Worm (Caenorhabditis elegans): Measurements from ENCODE around the gene phf-30.
"Not testable (repeated sequence)": the region's sequence is repeated elsewhere in the genome, so short reads cannot be mapped to it uniquely, and the experiment has no call there.

The phf-30 gene

DNA sequence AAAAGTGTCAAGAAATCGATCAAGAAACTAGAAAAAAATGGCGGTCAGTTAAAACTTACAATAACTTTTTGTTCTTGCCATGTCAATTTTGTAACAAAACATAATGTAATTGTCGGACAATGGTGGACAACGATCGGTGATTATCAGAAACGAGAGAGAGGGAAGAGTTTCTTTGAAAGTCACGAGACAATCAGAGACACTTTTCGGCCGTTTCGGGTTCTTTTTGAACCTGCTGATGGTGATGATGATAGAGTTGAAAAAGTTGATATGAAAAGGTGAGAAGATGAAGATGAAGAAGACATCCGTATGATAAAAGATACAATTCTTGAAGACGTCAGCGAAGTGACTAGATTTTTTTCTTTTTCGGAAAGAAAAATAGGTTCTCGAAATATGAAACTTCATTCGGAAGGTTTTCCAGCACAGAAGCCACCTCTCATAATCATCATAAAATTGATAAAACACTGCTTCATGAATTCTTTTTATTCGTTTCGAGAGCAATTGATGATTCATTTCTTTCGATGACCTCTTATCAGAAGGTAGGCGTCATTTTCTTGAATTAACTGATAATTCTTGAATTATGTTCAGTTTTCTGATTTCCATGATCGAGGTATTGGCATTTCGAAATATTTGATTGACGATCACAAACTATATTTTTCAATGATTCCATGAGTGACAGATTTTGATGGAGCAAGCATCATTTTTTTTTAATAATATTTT lies 41.9 kb upstream of the phf-30 start (continued):
- TF ChIP-seq zfp-3 (GFP tag; conservative IDR thresholded peaks at IDR 0.05) (no peak), F26F4.8 (GFP tag; conservative IDR thresholded peaks at IDR 0.05) (no peak), lin-15B (tag; optimal IDR thresholded peaks at IDR 0.05) (no peak), unc-62 (GFP tag; optimal IDR thresholded peaks at IDR 0.05 in 1 of 2) (peak in 1 of 2 experiments; percentile 75), unc-62 (tag; optimal IDR thresholded peaks at IDR 0.05) (no peak), tra-1 (GFP tag; IDR thresholded peaks at IDR 0.05) (0 out of 2 replicates have a peak, but pooled peaks have one; percentile 8), ceh-20 (GFP tag; IDR thresholded peaks at IDR 0.05) (no peak), lsy-2 (tag; optimal IDR thresholded peaks at IDR 0.05) (no peak), hlh-30 (tag; optimal IDR thresholded peaks at IDR 0.05; ENCODE audit: insufficient read depth) (peak; percentile 67), nhr-11 (tag; optimal IDR thresholded peaks at IDR 0.05) (no peak), aly-2 (tag; optimal IDR thresholded peaks at IDR 0.05) (no peak), skn-1 (tag; optimal IDR thresholded peaks at IDR 0.05) (no peak), daf-16 (GFP tag; optimal IDR thresholded peaks at IDR 0.05) (no peak), daf-16 (tag; optimal IDR thresholded peaks at IDR 0.05) (peak; percentile 4), cey-2 (tag; optimal IDR thresholded peaks at IDR 0.05; ENCODE audit: borderline replicate concordance, insufficient read depth) (peak; percentile 29), unc-39 (tag; optimal IDR thresholded peaks at IDR 0.05) (no peak), mxl-2 (GFP tag; conservative IDR thresholded peaks at IDR 0.05) (no peak), mxl-3 (GFP tag; optimal IDR thresholded peaks at IDR 0.05) (no peak), duxl-1 (tag; optimal IDR thresholded peaks at IDR 0.05; ENCODE audit: poor library complexity) (no peak), Y5F2A.4 (GFP tag; optimal IDR thresholded peaks at IDR 0.05) (no peak)

DNA sequence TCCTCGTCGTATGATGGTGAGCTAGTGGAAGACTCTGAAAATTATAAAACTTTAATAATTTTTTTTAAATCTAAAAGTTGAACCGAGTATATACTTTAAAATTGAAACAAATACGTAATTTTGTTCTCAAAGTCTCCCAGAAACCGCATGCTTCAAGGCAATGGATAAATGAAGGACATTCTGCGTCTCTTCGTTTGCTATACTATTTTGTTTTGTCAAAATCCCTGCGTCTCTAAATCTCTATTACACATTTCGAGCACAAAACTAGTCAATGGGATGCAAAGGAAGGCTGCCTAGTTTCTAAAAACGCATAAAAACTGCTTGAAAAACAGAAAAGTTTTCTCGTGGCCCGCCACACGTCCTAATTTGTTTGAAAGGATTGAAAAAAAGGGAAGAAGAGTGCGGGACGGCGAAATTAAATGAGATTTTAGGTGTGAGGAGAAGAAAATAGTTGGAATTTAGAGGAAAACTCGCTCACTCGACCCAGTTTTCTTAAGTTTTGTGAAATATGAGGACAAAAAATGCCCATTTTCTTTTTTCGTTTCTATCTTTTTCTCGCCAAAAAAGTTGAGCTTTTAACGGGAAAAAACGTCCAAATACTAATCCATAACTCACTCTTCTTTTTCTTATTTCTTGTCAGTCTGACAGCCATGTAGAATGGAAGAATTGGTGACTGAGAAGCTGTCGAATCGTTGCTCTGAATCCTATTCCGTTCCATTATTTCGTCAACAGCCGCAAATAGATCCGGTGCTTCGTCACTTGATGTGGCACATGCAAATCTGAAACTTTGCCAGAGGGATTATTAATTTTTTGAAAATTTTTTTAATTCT lies 40.0 kb upstream of the phf-30 start:
- TF ChIP-seq lsy-2 (tag; optimal IDR thresholded peaks at IDR 0.05), result peak in 1 of 2 experiments; percentile 44
- TF ChIP-seq hlh-30 (tag; optimal IDR thresholded peaks at IDR 0.05; ENCODE audit: insufficient read depth), result peak; percentile 38
- TF ChIP-seq set-16 (GFP tag; IDR thresholded peaks at IDR 0.05), result no peak
- TF ChIP-seq unc-62 (GFP tag; optimal IDR thresholded peaks at IDR 0.05 in 1 of 2), result peak in 1 of 2 experiments; percentile 96
- no peak for TF ChIP-seq unc-62 (tag; optimal IDR thresholded peaks at IDR 0.05)
- TF ChIP-seq hmg-1.1 (GFP tag; IDR thresholded peaks at IDR 0.05), result 0 out of 2 replicates have a peak, but pooled peaks have one; percentile 22

DNA sequence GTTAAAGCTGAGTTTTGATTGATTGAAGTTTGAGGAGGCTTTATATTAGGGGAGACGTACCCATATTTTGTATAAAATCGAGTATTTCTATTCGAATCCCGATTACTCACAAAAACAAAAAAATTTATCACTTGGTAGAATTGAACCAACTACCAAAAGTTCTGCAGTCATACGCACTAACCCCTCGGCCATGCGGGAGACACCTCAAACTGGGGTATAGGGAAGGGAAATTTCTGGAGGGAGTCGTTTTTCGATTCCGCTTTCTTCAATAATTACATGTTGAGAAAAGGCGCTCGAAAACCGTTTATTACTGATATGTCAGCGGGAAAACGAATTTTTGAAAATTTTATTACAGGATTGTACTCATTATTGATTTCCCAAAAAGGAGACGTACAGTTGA lies 37.5 kb upstream of the phf-30 start:
- TF ChIP-seq dmd-6 (GFP tag; IDR thresholded peaks at IDR 0.05), result 0 out of 2 replicates have a peak, but pooled peaks have one; percentile 14
- TF ChIP-seq lim-7 (GFP tag; IDR thresholded peaks at IDR 0.05), result peak; percentile 77
- peak; percentile 66 for TF ChIP-seq vab-7 (GFP tag; IDR thresholded peaks at IDR 0.05)
- 0 out of 2 replicates have a peak, but pooled peaks have one; percentile 24 for TF ChIP-seq snpc-1.2 (GFP tag; IDR thresholded peaks at IDR 0.05)
- peak; percentile 45; the same call in 1 of the 2 replicates for TF ChIP-seq T26A8.4 (GFP tag; IDR thresholded peaks at IDR 0.05)
- TF ChIP-seq ceh-20 (GFP tag; IDR thresholded peaks at IDR 0.05), result 0 out of 2 replicates have a peak, but pooled peaks have one; percentile 58
- TF ChIP-seq arid-1 (GFP tag; conservative IDR thresholded peaks at IDR 0.05), result peak; percentile 78
- TF ChIP-seq Y48G9A.11 (GFP tag; IDR thresholded peaks at IDR 0.05), result 0 out of 2 replicates have a peak, but pooled peaks have one; percentile 28
- TF ChIP-seq madf-5 (GFP tag; IDR thresholded peaks at IDR 0.05), result 0 out of 4 replicates have a peak, but pooled peaks of 1 of the 2 experiments have one; percentile 54
- 0 out of 2 replicates have a peak, but pooled peaks have one; percentile 43 for TF ChIP-seq nhr-41 (GFP tag; IDR thresholded peaks at IDR 0.05)
- 0 out of 2 replicates have a peak, but pooled peaks have one; percentile 76 for TF ChIP-seq Y75B8A.6 (GFP tag; IDR thresholded peaks at IDR 0.05)
- TF ChIP-seq mes-2 (tag; optimal IDR thresholded peaks at IDR 0.05; ENCODE audit: poor library complexity, severe bottlenecking), result peak; percentile 14
- peak; percentile 87 for TF ChIP-seq dmd-8 (GFP tag; IDR thresholded peaks at IDR 0.05)
- TF ChIP-seq ZK337.2 (GFP tag; IDR thresholded peaks at IDR 0.05), result 0 out of 2 replicates have a peak, but pooled peaks have one; percentile 33
- peak; percentile 63; the same call in 1 of the 2 replicates for TF ChIP-seq lin-1 (GFP tag; IDR thresholded peaks at IDR 0.05)
- TF ChIP-seq egl-43 (GFP tag; IDR thresholded peaks at IDR 0.05), result peak; percentile 75
- TF ChIP-seq F26F4.8 (GFP tag; conservative IDR thresholded peaks at IDR 0.05), result peak; percentile 75
- TF ChIP-seq hmg-1.1 (GFP tag; IDR thresholded peaks at IDR 0.05), result peak; percentile 46; the same call in 1 of the 2 replicates
- 0 out of 2 replicates have a peak, but pooled peaks have one; percentile 48 for TF ChIP-seq madf-9 (GFP tag; conservative IDR thresholded peaks at IDR 0.05)
- peak; percentile 30; the same call in 1 of the 2 replicates for TF ChIP-seq tra-1 (GFP tag; IDR thresholded peaks at IDR 0.05)
- TF ChIP-seq D1046.2 (GFP tag; IDR thresholded peaks at IDR 0.05), result 0 out of 2 replicates have a peak, but pooled peaks have one; percentile 44
- TF ChIP-seq dmd-9 (GFP tag; IDR thresholded peaks at IDR 0.05), result 0 out of 2 replicates have a peak, but pooled peaks have one; percentile 39
- TF ChIP-seq pha-4 (GFP tag; IDR thresholded peaks at IDR 0.05), result peak; percentile 33; the same call in 1 of the 2 replicates
- TF ChIP-seq pha-4 (tag; optimal IDR thresholded peaks at IDR 0.05), result not testable (repeated sequence)

All from whole organism, L4 larva.